Fruit fly (Drosophila melanogaster): ENCODE data around the gene CG11630.

Gene CG11630

dm6 chr2L:21794547-21795341, 10.9 kb upstream of the CG11630 start (continued):
- TF ChIP-seq Ravus (GFP tag; IDR thresholded peaks at IDR 0.05) (peak; percentile 91), CG30020 (tag; optimal IDR thresholded peaks at IDR 0.05) (peak; percentile 86), CG9609 (GFP tag; optimal IDR thresholded peaks at IDR 0.05) (peak; percentile 96), ara (GFP tag; IDR thresholded peaks at IDR 0.05) (peak; percentile 98), Fer1 (GFP tag; optimal IDR thresholded peaks at IDR 0.05) (peak; percentile 98), NC2β (GFP tag; optimal IDR thresholded peaks at IDR 0.05) (peak; percentile 94), Neu2 (GFP tag; optimal IDR thresholded peaks at IDR 0.05; ENCODE audit: borderline replicate concordance) (peak; percentile 76), CG32532 (GFP tag; IDR thresholded peaks at IDR 0.05) (peak; percentile 99), inv (GFP tag; IDR thresholded peaks at IDR 0.05; ENCODE audit: partially characterized antibody) (no peak), Bgb (GFP tag; IDR thresholded peaks at IDR 0.05; ENCODE audit: partially characterized antibody) (no peak), CG15479 (GFP tag; optimal IDR thresholded peaks at IDR 0.05) (peak; percentile 35), CG5180 (GFP tag; optimal IDR thresholded peaks at IDR 0.05) (peak; percentile 87), CG14667 (GFP tag; IDR thresholded peaks at IDR 0.05) (peak; percentile 96), pan (optimal IDR thresholded peaks at IDR 0.05) (no peak), pan (GFP tag; optimal IDR thresholded peaks at IDR 0.05 in 1 of 2, IDR thresholded peaks at IDR 0.05 in 1 of 2) (peak in 1 of 2 experiments; percentile 98), CG3838 (GFP tag; optimal IDR thresholded peaks at IDR 0.05) (peak; percentile 92), Spps (tag; optimal IDR thresholded peaks at IDR 0.05) (peak; percentile 96), CG9437 (GFP tag; optimal IDR thresholded peaks at IDR 0.05) (peak; percentile 92), CG4328 (GFP tag; optimal IDR thresholded peaks at IDR 0.05) (peak; percentile 97), Atf-2 (GFP tag; optimal IDR thresholded peaks at IDR 0.05) (peak; percentile 97)

- no peak for TF ChIP-seq CG4854 (GFP tag; optimal IDR thresholded peaks at IDR 0.05)
- TF ChIP-seq BtbVII (GFP tag; optimal IDR thresholded peaks at IDR 0.05), result no peak
- no peak for TF ChIP-seq CG7372 (GFP tag; IDR thresholded peaks at IDR 0.05)
- peak; percentile 92 for TF ChIP-seq z (GFP tag; IDR thresholded peaks at IDR 0.05)
- peak; percentile 15 for TF ChIP-seq ewg (GFP tag; optimal IDR thresholded peaks at IDR 0.05)
- no peak for TF ChIP-seq CG11695 (GFP tag; IDR thresholded peaks at IDR 0.05)
- no peak for TF ChIP-seq amos (GFP tag; IDR thresholded peaks at IDR 0.05; ENCODE audit: partially characterized antibody)
Observed at dm6 chr2L:21792831-21793230, 9.0 kb upstream of the CG11630 start.

- TF ChIP-seq Med (GFP tag) (peak; percentile 24), CG14965 (GFP tag; optimal IDR thresholded peaks at IDR 0.05; ENCODE audit: borderline replicate concordance) (no peak), pros (GFP tag; optimal IDR thresholded peaks at IDR 0.05) (peak; percentile 96), Nf-YC (tag; optimal IDR thresholded peaks at IDR 0.05) (peak; percentile 49), Atf3 (GFP tag; optimal IDR thresholded peaks at IDR 0.05) (no peak), kah (GFP tag; optimal IDR thresholded peaks at IDR 0.05) (no peak), CG1529 (GFP tag; optimal IDR thresholded peaks at IDR 0.05) (peak; percentile 23), Deaf1 (tag; optimal IDR thresholded peaks at IDR 0.05) (peak; percentile 29), sqz (GFP tag; optimal IDR thresholded peaks at IDR 0.05) (peak; percentile 40), abd-A (tag; optimal IDR thresholded peaks at IDR 0.05) (peak; percentile 66), CG15011 (GFP tag; optimal IDR thresholded peaks at IDR 0.05) (no peak), Nf-YB (GFP tag; optimal IDR thresholded peaks at IDR 0.05) (peak; percentile 40), hb (GFP tag; IDR thresholded peaks at IDR 0.05; ENCODE audit: partially characterized antibody) (0 out of 3 replicates have a peak, but pooled peaks have one; percentile 14)
Observed at dm6 chr2L:21791980-21792379, 8.1 kb upstream of the CG11630 start.

All from whole organism, embryonic.